Worm (Caenorhabditis elegans): ENCODE data around the gene dnj-5.

dnj-5 gene

ce11 chrII:6825732-6826131, 32.4 kb downstream of the dnj-5 start:
- TF ChIP-seq dao-5 (tag; optimal IDR thresholded peaks at IDR 0.05), result no peak
- no peak for TF ChIP-seq W03F9.2 (tag; optimal IDR thresholded peaks at IDR 0.05)
- no peak for TF ChIP-seq him-1 (tag; optimal IDR thresholded peaks at IDR 0.05)

- TF ChIP-seq him-1 (tag; optimal IDR thresholded peaks at IDR 0.05) (no peak), dao-5 (tag; optimal IDR thresholded peaks at IDR 0.05) (no peak), W03F9.2 (tag; optimal IDR thresholded peaks at IDR 0.05) (no peak)
Observed at ce11 chrII:6824524-6824923, 33.6 kb downstream of the dnj-5 start.

ce11 chrII:6823912-6824311, 34.2 kb downstream of the dnj-5 start:
- TF ChIP-seq W03F9.2 (tag; optimal IDR thresholded peaks at IDR 0.05) (no peak), dao-5 (tag; optimal IDR thresholded peaks at IDR 0.05) (no peak), him-1 (tag; optimal IDR thresholded peaks at IDR 0.05) (peak; percentile 40)

- TF ChIP-seq W03F9.2 (tag; optimal IDR thresholded peaks at IDR 0.05) (no peak), him-1 (tag; optimal IDR thresholded peaks at IDR 0.05) (no peak), dao-5 (tag; optimal IDR thresholded peaks at IDR 0.05) (no peak)
Observed at ce11 chrII:6823233-6823632, 34.9 kb downstream of the dnj-5 start.

- peak; percentile 5 for TF ChIP-seq him-1 (tag; optimal IDR thresholded peaks at IDR 0.05)
- no peak for TF ChIP-seq dao-5 (tag; optimal IDR thresholded peaks at IDR 0.05)
- TF ChIP-seq W03F9.2 (tag; optimal IDR thresholded peaks at IDR 0.05), result no peak
Observed at ce11 chrII:6822347-6822746, 35.8 kb downstream of the dnj-5 start.

ce11 chrII:6821832-6822231, 36.3 kb downstream of the dnj-5 start:
- no peak for TF ChIP-seq dao-5 (tag; optimal IDR thresholded peaks at IDR 0.05)
- TF ChIP-seq him-1 (tag; optimal IDR thresholded peaks at IDR 0.05), result no peak
- TF ChIP-seq W03F9.2 (tag; optimal IDR thresholded peaks at IDR 0.05), result no peak

ce11 chrII:6821118-6821517, 37.0 kb downstream of the dnj-5 start:
- TF ChIP-seq W03F9.2 (tag; optimal IDR thresholded peaks at IDR 0.05) (no peak), dao-5 (tag; optimal IDR thresholded peaks at IDR 0.05) (no peak), him-1 (tag; optimal IDR thresholded peaks at IDR 0.05) (no peak)

- no peak for TF ChIP-seq dao-5 (tag; optimal IDR thresholded peaks at IDR 0.05)
- peak; percentile 16 for TF ChIP-seq him-1 (tag; optimal IDR thresholded peaks at IDR 0.05)
Observed at ce11 chrII:6820278-6820971, 37.7 kb downstream of the dnj-5 start.

ce11 chrII:6816324-6816723, 41.8 kb downstream of the dnj-5 start:
- no peak for TF ChIP-seq dao-5 (tag; optimal IDR thresholded peaks at IDR 0.05)
- no peak for TF ChIP-seq W03F9.2 (tag; optimal IDR thresholded peaks at IDR 0.05)
- no peak for TF ChIP-seq him-1 (tag; optimal IDR thresholded peaks at IDR 0.05)

ce11 chrII:6812514-6812913, 45.6 kb downstream of the dnj-5 start:
- TF ChIP-seq him-1 (tag; optimal IDR thresholded peaks at IDR 0.05) (no peak), W03F9.2 (tag; optimal IDR thresholded peaks at IDR 0.05) (no peak), dao-5 (tag; optimal IDR thresholded peaks at IDR 0.05) (no peak)

ce11 chrII:6810663-6811062, 47.4 kb downstream of the dnj-5 start, which contains the start of gene snt-1:
Gene snt-1 (plus strand): TSS chrII:6810963.
- TF ChIP-seq him-1 (tag; optimal IDR thresholded peaks at IDR 0.05) (no peak), dao-5 (tag; optimal IDR thresholded peaks at IDR 0.05) (no peak), W03F9.2 (tag; optimal IDR thresholded peaks at IDR 0.05) (no peak)

ce11 chrII:6808539-6808938, 49.6 kb downstream of the dnj-5 start:
- TF ChIP-seq dao-5 (tag; optimal IDR thresholded peaks at IDR 0.05), result no peak
- peak; percentile 80 for TF ChIP-seq him-1 (tag; optimal IDR thresholded peaks at IDR 0.05)
- TF ChIP-seq W03F9.2 (tag; optimal IDR thresholded peaks at IDR 0.05), result no peak

- TF ChIP-seq him-1 (tag; optimal IDR thresholded peaks at IDR 0.05) (no peak), W03F9.2 (tag; optimal IDR thresholded peaks at IDR 0.05) (no peak)
Observed at ce11 chrII:6807162-6807561, 50.9 kb downstream of the dnj-5 start, which contains the start of gene F31E8.5. Gene F31E8.5 (minus strand): TSS chrII:6807262.
